Fruit fly (Drosophila melanogaster) whole organism, adult: Measurements from ENCODE around the gene CG11655.

Source experiments
- CG11617 ChIP-seq: fragments of 200-800 bp; sonication (Bioruptor generic); optimal IDR thresholded peaks from 2 replicates; lab custom pipeline; 2017; ENCODE audit warnings: mild to moderate bottlenecking, missing biosample characterization, missing genetic modification reagents, missing genetic modification characterization
- CG5204 ChIP-seq: fragments of 200-800 bp; sonication (Bioruptor generic); optimal IDR thresholded peaks from 2 replicates; lab custom pipeline; 2016; ENCODE audit warnings: missing biosample characterization, missing genetic modification characterization
- CG7045 ChIP-seq: fragments of 200-800 bp; sonication (Bioruptor generic); optimal IDR thresholded peaks from 2 replicates; lab custom pipeline; 2017; ENCODE audit warnings: missing biosample characterization, mild to moderate bottlenecking, missing genetic modification characterization
- CG7101 ChIP-seq: fragments of 200-800 bp; sonication (Bioruptor generic); optimal IDR thresholded peaks from 2 replicates; lab custom pipeline; 2018; ENCODE audit warnings: missing biosample characterization, mild to moderate bottlenecking, missing genetic modification characterization, moderate library complexity
- Clk ChIP-seq: fragments of 200-800 bp; sonication (Bioruptor generic); optimal IDR thresholded peaks from 2 replicates; lab custom pipeline; 2017; ENCODE audit warnings: missing biosample characterization, missing genetic modification characterization
- Mnt ChIP-seq: fragments of 200-800 bp; sonication (Bioruptor generic); optimal IDR thresholded peaks from 2 replicates; lab custom pipeline; 2016; ENCODE audit warnings: missing biosample characterization, mild to moderate bottlenecking, missing genetic modification characterization
- cic ChIP-seq: fragments of 200-800 bp; sonication (Bioruptor generic); optimal IDR thresholded peaks from 2 replicates; lab custom pipeline; 2017; ENCODE audit warnings: missing biosample characterization, mild to moderate bottlenecking, missing genetic modification characterization, moderate library complexity
- kay ChIP-seq: fragments of 200-800 bp; sonication (Bioruptor generic); peaks from one replicate; lab custom pipeline; 2016; ENCODE audit warnings: missing biosample characterization, missing genetic modification characterization, borderline replicate concordance
- ovo ChIP-seq: fragments of 200-800 bp; sonication (Bioruptor generic); optimal IDR thresholded peaks from 2 replicates; lab custom pipeline; 2016; ENCODE audit warnings: missing biosample characterization, missing genetic modification characterization
- tj ChIP-seq: fragments of 200-800 bp; sonication (Bioruptor generic); optimal IDR thresholded peaks from 3 replicates; lab custom pipeline; 2017; ENCODE audit warnings: missing biosample characterization, mild to moderate bottlenecking, missing genetic modification characterization, moderate library complexity

DNA sequence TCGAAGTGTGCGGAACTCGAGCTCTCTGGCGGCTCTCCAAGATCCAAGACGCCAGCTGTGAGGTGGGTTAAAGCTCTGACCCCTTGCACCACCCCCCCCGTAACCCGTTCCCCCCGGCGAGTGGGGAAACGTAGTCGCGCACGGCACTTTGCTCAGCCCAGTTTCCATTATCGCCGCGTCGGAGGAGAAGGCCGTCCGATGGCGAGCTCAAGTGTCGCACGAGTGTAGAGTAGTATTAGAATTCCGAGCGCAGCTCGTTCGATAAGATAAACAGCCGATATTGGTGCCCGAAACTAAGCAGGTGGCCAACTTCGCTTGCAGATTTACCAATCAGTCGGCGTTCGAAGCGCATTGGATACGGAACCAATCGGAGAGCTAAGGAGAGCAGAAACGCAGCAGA is 12.1 kb downstream of the CG11655 start:
- TF ChIP-seq cic (GFP tag; lab: Kevin White, UChicago) (peak; percentile 26), tj (GFP tag; lab: Kevin White, UChicago) (no peak), Mnt (GFP tag; lab: Kevin White, UChicago) (peak; percentile 15), CG11617 (GFP tag; lab: Kevin White, UChicago) (no peak), kay (GFP tag; lab: Kevin White, UChicago) (no peak), ovo (no peak), CG7101 (tag; lab: Kevin White, UChicago) (no peak), Clk (GFP tag; lab: Kevin White, UChicago) (no peak), CG7045 (GFP tag; lab: Kevin White, UChicago) (no peak), CG5204 (no peak)
